Worm (Caenorhabditis elegans): ENCODE results near the gene AC3.12.
"Not testable (repeated sequence)": the region's sequence is repeated elsewhere in the genome, so short reads cannot be mapped to it uniquely, and the experiment has no call there.

AC3.12 gene

DNA sequence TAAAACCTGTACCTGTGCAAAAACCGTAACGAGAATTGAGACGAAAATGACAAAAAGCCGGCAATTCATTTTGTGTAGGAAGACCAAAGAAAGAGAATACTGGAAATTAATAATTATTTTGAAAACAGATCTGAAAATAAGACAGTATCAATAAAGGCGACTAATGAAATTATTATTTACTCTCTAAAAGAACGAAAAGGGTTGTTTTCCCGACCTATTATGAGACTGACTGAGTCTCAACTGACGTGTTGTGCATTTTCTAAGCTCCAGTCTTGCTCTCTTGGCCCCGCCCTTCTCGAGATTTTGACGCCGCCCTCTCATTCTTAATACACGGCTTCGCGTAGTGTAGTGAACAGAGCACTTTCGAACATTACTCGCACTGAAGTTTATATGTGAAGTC, 29.1 kb downstream of the AC3.12 start, which contains the start of gene K07C5.9:
Gene K07C5.9, minus strand, starts transcription at position 101 of the 400 bp plus-strand sequence.
- TF ChIP-seq unc-62 (GFP tag; optimal IDR thresholded peaks at IDR 0.05), result no peak

DNA sequence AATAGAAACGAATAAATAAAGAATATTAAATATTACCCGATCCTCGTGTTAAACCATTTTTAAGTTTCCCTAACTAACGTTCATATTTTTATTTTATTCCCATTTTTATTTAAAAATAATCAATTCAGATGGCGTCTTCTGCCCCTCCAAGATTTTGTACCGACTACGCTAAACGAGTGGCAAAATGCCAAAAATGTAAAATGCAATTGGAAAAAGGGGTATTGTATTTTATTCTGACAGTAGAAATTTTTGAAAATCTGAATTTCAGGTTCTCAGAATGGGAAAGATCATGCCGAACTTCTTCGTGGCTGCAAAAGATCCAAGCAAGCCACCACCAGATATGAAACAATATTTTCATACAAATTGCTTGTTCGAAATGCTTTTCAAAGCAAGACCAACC, 36.3 kb downstream of the AC3.12 start, which contains the start of gene K07C5.3:
Gene K07C5.3, plus strand, starts transcription at position 129 of the 400 bp plus-strand sequence.
- TF ChIP-seq unc-62 (GFP tag; optimal IDR thresholded peaks at IDR 0.05), result no peak

DNA sequence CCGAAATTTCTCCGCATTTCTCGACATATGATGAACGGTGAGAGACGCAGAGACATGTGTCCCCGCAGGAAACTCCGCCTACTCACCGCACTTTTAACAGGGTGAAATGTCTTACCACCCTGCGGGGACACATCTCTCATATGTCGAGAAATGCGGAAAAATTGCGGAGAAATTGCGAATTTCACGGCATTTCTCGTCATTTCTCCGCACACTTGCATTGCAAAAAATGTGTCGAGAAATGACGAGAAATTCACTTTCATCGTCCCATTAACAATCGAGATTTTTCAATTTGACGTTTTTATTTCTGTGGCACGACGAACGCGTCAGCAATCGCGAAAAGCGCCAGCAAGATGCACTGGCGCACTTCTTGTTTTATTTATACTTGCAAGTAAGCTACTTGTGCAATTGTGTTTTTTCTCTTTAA, 37.3 kb downstream of the AC3.12 start, which contains the start of gene K07C5.13:
Gene K07C5.13, plus strand, starts transcription at position 151 of the 424 bp plus-strand sequence.
- not testable (repeated sequence) for TF ChIP-seq unc-62 (GFP tag; optimal IDR thresholded peaks at IDR 0.05)

DNA sequence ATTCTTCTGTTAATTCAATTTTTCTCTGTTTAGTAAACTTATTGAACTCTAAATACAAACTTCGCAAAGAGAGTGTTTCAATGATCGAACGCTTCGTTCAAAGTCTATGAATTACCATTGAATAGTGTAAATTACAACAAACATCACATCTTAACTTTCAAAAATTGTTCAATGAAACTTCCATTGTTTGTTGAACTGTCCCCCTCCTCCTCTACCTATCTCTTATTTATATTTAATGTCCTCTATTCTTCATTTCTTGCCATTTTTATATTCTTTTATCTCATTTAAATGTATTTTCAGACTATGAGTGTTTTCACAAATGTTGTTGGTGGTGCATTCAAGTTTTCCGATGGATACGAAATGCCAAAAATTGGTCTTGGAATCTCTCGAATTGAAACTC, 40.0 kb downstream of the AC3.12 start, which contains the start of gene K07C5.2:
Gene K07C5.2, plus strand, starts transcription at position 301 of the 400 bp plus-strand sequence.
- TF ChIP-seq unc-62 (GFP tag; optimal IDR thresholded peaks at IDR 0.05), result no peak

DNA sequence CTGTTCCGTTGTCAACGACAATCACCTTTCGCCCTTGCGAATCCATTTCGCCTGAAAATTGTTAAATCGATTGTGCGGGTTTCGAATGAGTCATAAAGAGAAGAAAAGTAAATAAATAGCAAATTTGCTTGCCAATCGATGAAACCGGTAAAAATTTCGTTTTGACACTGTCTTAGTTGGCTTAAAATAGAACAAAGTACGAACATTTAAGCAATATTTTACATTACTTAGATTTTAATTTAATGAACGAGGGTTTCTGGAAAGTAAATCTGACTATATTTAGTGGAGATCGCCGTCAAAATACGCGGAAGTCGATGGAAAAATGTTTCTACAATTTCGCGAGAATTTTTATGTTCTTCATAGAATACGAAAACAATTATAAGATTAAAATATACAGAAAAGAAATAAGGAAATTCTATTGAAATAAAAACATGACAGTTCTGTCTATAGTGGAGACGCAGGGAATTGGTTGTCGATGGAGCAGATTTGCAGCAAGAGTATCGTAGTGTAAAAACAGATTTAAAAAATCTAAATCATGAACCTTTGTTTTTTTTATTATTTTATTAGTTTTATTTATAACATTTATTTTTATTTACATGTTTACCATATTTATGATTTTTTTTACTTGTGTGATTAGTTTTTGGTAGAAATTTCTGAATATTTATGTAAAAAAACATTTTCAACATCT, 40.7 kb downstream of the AC3.12 start, which contains the start of gene arx-2:
Gene arx-2, minus strand, starts transcription at position 51 of the 688 bp plus-strand sequence.
- no peak for TF ChIP-seq unc-62 (GFP tag; optimal IDR thresholded peaks at IDR 0.05)

DNA sequence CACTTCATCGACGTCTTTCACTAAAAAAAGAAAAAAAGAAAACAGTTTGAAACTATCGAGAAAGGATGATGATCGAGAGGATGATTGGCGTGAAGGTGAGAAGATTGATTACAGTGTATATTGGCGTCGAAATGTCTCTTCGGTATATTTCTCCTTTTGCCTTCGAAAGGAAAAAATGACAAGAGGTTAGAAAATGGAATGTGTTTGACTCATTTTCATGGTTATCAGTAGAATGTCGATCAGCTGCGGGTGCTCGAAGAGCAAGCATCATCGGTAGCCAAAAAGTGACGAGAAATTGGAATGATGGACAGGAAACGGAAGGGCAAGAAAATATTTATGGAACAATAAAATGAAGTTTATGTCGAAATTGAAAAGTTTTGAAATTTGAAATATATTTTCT, 45.4 kb downstream of the AC3.12 start:
- no peak for TF ChIP-seq unc-62 (GFP tag; optimal IDR thresholded peaks at IDR 0.05)

DNA sequence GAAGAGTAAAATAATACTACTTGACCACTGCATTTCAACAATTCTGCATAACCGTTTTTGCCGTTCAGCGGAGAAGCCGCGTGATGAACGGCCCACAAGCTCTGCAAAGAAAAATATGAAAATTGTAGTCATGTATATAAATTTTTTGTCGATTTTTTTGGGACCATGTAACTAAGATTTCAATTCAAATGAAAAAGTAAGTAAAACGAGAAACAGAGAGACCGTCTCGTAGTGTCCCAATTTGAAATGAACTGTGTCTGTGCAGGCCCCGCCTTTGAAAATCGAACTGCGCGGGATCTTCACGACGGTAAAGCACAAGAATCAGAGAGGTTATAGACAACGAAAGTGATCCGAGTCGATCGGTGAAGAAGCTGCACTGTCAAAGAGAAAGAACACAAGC, 47.2 kb downstream of the AC3.12 start, which contains the start of gene crm-1:
Gene crm-1, minus strand, starts transcription at position 101 of the 400 bp plus-strand sequence.
- no peak for TF ChIP-seq unc-62 (GFP tag; optimal IDR thresholded peaks at IDR 0.05)

Measured in whole organism, dauer.